Fruit fly (Drosophila melanogaster): Measurements from ENCODE around the gene CG31542.

DNA sequence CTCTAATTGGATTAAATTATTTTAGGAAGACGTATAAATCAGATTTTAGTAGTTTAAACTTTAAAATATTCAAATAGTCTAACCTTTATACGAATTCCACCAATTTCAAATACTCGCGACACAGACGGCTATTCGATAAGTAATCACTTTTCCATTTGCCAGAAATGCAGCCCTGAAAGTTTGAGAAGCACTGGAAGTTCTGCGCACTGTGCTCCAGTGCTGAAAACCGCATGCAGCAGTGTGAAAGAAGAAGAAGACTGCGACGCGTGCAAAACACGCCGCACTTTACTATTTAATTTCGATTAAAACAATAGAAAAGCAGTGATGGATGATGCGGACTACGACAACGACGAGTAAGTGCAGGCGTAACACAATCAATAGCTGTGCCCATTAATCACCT is 2.2 kb downstream of the CG31542 start, which contains the start of gene Polr2F:
- TF ChIP-seq CTCF (optimal IDR thresholded peaks at IDR 0.05) (peak in 1 of 2 experiments; percentile 48), CG8478 (optimal IDR thresholded peaks at IDR 0.05) (no peak)
